Worm (Caenorhabditis elegans) whole organism, mixed stage, embryonic: ENCODE results near the gene F22B3.5.
"Not testable (repeated sequence)": the region's sequence is repeated elsewhere in the genome, so short reads cannot be mapped to it uniquely, and the experiment has no call there.

Experiments used
- M03D4.4 ChIP-seq: sonication (generic microtip); optimal IDR thresholded peaks from 2 replicates; lab custom pipeline; 2017; ENCODE audit warnings: mild to moderate bottlenecking, missing genetic modification characterization, missing compliant biosample characterization
- bed-3 ChIP-seq: fragments of 200-800 bp; sonication (Bioruptor generic); optimal IDR thresholded peaks from 3 replicates; lab custom pipeline; 2018; ENCODE audit warnings: mild to moderate bottlenecking, missing genetic modification characterization, moderate library complexity, missing compliant biosample characterization
- blmp-1 ChIP-seq: fragments of 150-350 bp; optimal IDR thresholded peaks from 2 replicates; lab custom pipeline; 2014; ENCODE audit warnings: missing biosample characterization, missing genetic modification characterization
- ceh-39 ChIP-seq: fragments of 150-350 bp; optimal IDR thresholded peaks from 2 replicates; lab custom pipeline; 2014; ENCODE audit warnings: missing biosample characterization, missing genetic modification characterization
- ces-1 ChIP-seq: fragments of 150-350 bp; optimal IDR thresholded peaks from 2 replicates; lab custom pipeline; 2014; ENCODE audit warnings: missing biosample characterization, missing genetic modification reagents, missing genetic modification characterization
- cnd-1 ChIP-seq: fragments of 200-800 bp; sonication (Bioruptor generic); optimal IDR thresholded peaks from 2 replicates; lab custom pipeline; 2018; ENCODE audit warnings: mild to moderate bottlenecking, missing genetic modification characterization, missing compliant biosample characterization
- drap-1 ChIP-seq: fragments of 200-800 bp; sonication (Bioruptor generic); optimal IDR thresholded peaks from 3 replicates; lab custom pipeline; 2018; ENCODE audit warnings: mild to moderate bottlenecking, missing genetic modification characterization, missing compliant biosample characterization
- elt-1 ChIP-seq: sonication (generic microtip); optimal IDR thresholded peaks from 2 replicates; lab custom pipeline; 2017; ENCODE audit warnings: missing genetic modification characterization, mild to moderate bottlenecking, missing compliant biosample characterization, antibody characterized with exemption, moderate library complexity, borderline replicate concordance; ENCODE audit not compliant: insufficient read depth
- elt-3 ChIP-seq: fragments of 150-350 bp; optimal IDR thresholded peaks from 2 replicates; lab custom pipeline; 2014; ENCODE audit warnings: missing biosample characterization, missing genetic modification characterization
- ham-2 ChIP-seq: fragments of 200-800 bp; sonication (Bioruptor generic); optimal IDR thresholded peaks from 2 replicates; lab custom pipeline; 2018; ENCODE audit warnings: mild to moderate bottlenecking, missing genetic modification characterization, missing compliant biosample characterization
- lin-13 ChIP-seq: fragments of 150-350 bp; optimal IDR thresholded peaks from 2 replicates; lab custom pipeline; 2014; ENCODE audit warnings: missing biosample characterization, missing genetic modification characterization
- mab-5 ChIP-seq: fragments of 150-350 bp; optimal IDR thresholded peaks from 2 replicates; lab custom pipeline; 2014; ENCODE audit warnings: missing biosample characterization, missing genetic modification characterization
- nhr-12 ChIP-seq: fragments of 150-350 bp; optimal IDR thresholded peaks from 2 replicates; lab custom pipeline; 2014; ENCODE audit warnings: missing biosample characterization, missing genetic modification characterization
- nhr-2 ChIP-seq: fragments of 150-350 bp; optimal IDR thresholded peaks from 2 replicates; lab custom pipeline; 2014; ENCODE audit warnings: missing biosample characterization, missing genetic modification characterization
- nhr-28 ChIP-seq: fragments of 150-350 bp; optimal IDR thresholded peaks from 2 replicates; lab custom pipeline; 2014; ENCODE audit warnings: missing biosample characterization, missing genetic modification characterization
- nhr-76 ChIP-seq: sonication (generic microtip); optimal IDR thresholded peaks from 2 replicates; lab custom pipeline; 2017; ENCODE audit warnings: missing biosample characterization, missing genetic modification characterization
- pha-4 ChIP-seq: fragments of 150-350 bp; optimal IDR thresholded peaks from 2 replicates; lab custom pipeline; 2018; ENCODE audit warnings: missing biosample characterization, missing genetic modification reagents, missing genetic modification characterization
- sem-2 ChIP-seq: fragments of 200-800 bp; sonication (Bioruptor generic); optimal IDR thresholded peaks from 2 replicates; lab custom pipeline; 2018; ENCODE audit warnings: mild to moderate bottlenecking, missing genetic modification characterization, missing compliant biosample characterization
- snpc-4 ChIP-seq: fragments of 150-350 bp; optimal IDR thresholded peaks from 2 replicates; lab custom pipeline; 2014; ENCODE audit warnings: missing biosample characterization, missing genetic modification characterization
- sptf-1 ChIP-seq: sonication (generic microtip); optimal IDR thresholded peaks from 2 replicates; lab custom pipeline; 2017; ENCODE audit warnings: mild to moderate bottlenecking, missing genetic modification characterization, moderate library complexity, missing compliant biosample characterization
- tbx-8 ChIP-seq: fragments of 200-800 bp; sonication (Bioruptor generic); optimal IDR thresholded peaks from 2 replicates; lab custom pipeline; 2018; ENCODE audit warnings: mild to moderate bottlenecking, missing genetic modification characterization, moderate library complexity, missing compliant biosample characterization
- unc-120 ChIP-seq: sonication (generic microtip); optimal IDR thresholded peaks from 2 replicates; lab custom pipeline; 2017; ENCODE audit warnings: missing genetic modification characterization, missing compliant biosample characterization; ENCODE audit not compliant: poor library complexity, severe bottlenecking
- unc-39 ChIP-seq: fragments of 150-350 bp; optimal IDR thresholded peaks from 2 replicates; lab custom pipeline; 2014; ENCODE audit warnings: missing biosample characterization, missing genetic modification characterization
- unc-62 ChIP-seq: fragments of 150-350 bp; optimal IDR thresholded peaks from 2 replicates; lab custom pipeline; 2014; ENCODE audit warnings: missing biosample characterization, missing genetic modification reagents, missing genetic modification characterization
- zip-8 ChIP-seq: fragments of 150-350 bp; optimal IDR thresholded peaks from 2 replicates; lab custom pipeline; 2014; ENCODE audit warnings: missing biosample characterization, missing genetic modification characterization
- ztf-11 ChIP-seq: fragments of 150-350 bp; optimal IDR thresholded peaks from 2 replicates; lab custom pipeline; 2014; ENCODE audit warnings: missing biosample characterization, missing genetic modification characterization

F22B3.5 gene

ce11 chrIV:11410084-11410483 lies 6.5 kb downstream of the F22B3.5 start, which contains the start of gene gfat-2:
Gene gfat-2 (plus strand): TSS chrIV:11410228.
- TF ChIP-seq M03D4.4 (tag; lab: Kevin White, UChicago) (no peak), bed-3 (GFP tag; lab: Kevin White, UChicago) (no peak), sem-2 (GFP tag; lab: Kevin White, UChicago) (no peak), unc-39 (tag; lab: Kevin White, UChicago) (no peak), lin-13 (tag; lab: Kevin White, UChicago) (no peak), nhr-28 (no peak), sptf-1 (no peak)
- TF ChIP-seq, all 35 proteins: peak for 0

ce11 chrIV:11406744-11407690 lies 9.6 kb downstream of the F22B3.5 start, which contains the start of the genes his-63 and his-64:
Gene his-63 (minus strand): TSS chrIV:11406861.
Gene his-64 (plus strand): TSS chrIV:11407116.
- TF ChIP-seq tbx-8 (GFP tag; lab: Kevin White, UChicago) (peak; percentile 12), cnd-1 (tag; lab: Kevin White, UChicago) (peak; percentile 52), sem-2 (GFP tag; lab: Kevin White, UChicago) (peak; percentile 42), lin-13 (tag; lab: Kevin White, UChicago) (peak; percentile 31), M03D4.4 (tag; lab: Kevin White, UChicago) (peak; percentile 3)

- TF ChIP-seq elt-1 (tag; lab: Kevin White, UChicago) = no peak
- no peak for TF ChIP-seq drap-1 (GFP tag; lab: Kevin White, UChicago)
Measured at ce11 chrIV:11403288-11403991, 13.2 kb downstream of the F22B3.5 start, which contains the start of the genes memi-3 and cyp-31A2. Gene memi-3 (minus strand): TSS chrIV:11403338. Gene cyp-31A2 (plus strand): TSS chrIV:11403961.

ce11 chrIV:11401482-11401881 lies 15.1 kb downstream of the F22B3.5 start:
- TF ChIP-seq ham-2 (GFP tag; lab: Kevin White, UChicago) = no peak
- TF ChIP-seq blmp-1 = no peak
- TF ChIP-seq cnd-1 (tag; lab: Kevin White, UChicago) = no peak
- no peak for TF ChIP-seq bed-3 (GFP tag; lab: Kevin White, UChicago)
- TF ChIP-seq ces-1 (GFP tag; lab: Kevin White, UChicago) = no peak
- no peak for TF ChIP-seq ztf-11 (tag; lab: Kevin White, UChicago)
- TF ChIP-seq ceh-39 = no peak
- TF ChIP-seq mab-5 (tag; lab: Kevin White, UChicago) = no peak
- TF ChIP-seq nhr-2 (tag; lab: Kevin White, UChicago) = no peak
- no peak for TF ChIP-seq elt-1 (tag; lab: Kevin White, UChicago)
- no peak for TF ChIP-seq tbx-8 (GFP tag; lab: Kevin White, UChicago)
- TF ChIP-seq snpc-4 = no peak
- no peak for TF ChIP-seq M03D4.4 (tag; lab: Kevin White, UChicago)
- no peak for TF ChIP-seq pha-4 (tag; lab: Kevin White, UChicago)
- TF ChIP-seq elt-3 (tag; lab: Kevin White, UChicago) = no peak
- TF ChIP-seq nhr-12 (tag; lab: Kevin White, UChicago) = no peak
- no peak for TF ChIP-seq unc-62 (GFP tag; lab: Kevin White, UChicago)
- TF ChIP-seq nhr-28 = no peak
- TF ChIP-seq nhr-76 (tag; lab: Kevin White, UChicago) = no peak
- no peak for TF ChIP-seq zip-8 (tag; lab: Kevin White, UChicago)

ce11 chrIV:11398267-11398825 lies 18.3 kb downstream of the F22B3.5 start, which contains the start of gene dsl-6:
Gene dsl-6 (minus strand): TSS chrIV:11398317.
- not testable (repeated sequence) for TF ChIP-seq unc-120, nhr-76, lin-13 (tag; lab: Kevin White, UChicago)
